Fruit fly (Drosophila melanogaster): ENCODE measurements around the gene CG3909.

dm6 chr3R:10024032-10024712 is 18.9 kb upstream of the CG3909 start:
- TF ChIP-seq psq (optimal IDR thresholded peaks at IDR 0.05): no peak
- TF ChIP-seq insv (optimal IDR thresholded peaks at IDR 0.05): no peak
- no peak for TF ChIP-seq Myc (optimal IDR thresholded peaks at IDR 0.05)
